Fruit fly (Drosophila melanogaster): Measurements from ENCODE around the gene CG6908.
A peak's percentile ranks its signal among the peaks of the same experiment; 100 is the strongest.

The CG6908 gene

dm6 chr3R:11689900-11690299, at the start of gene CG6908:
TSS of gene CG6908 (minus strand) at chr3R:11690051.
- no peak for TF ChIP-seq CG17801 (GFP tag; optimal IDR thresholded peaks at IDR 0.05; ENCODE audit: partially characterized antibody)

dm6 chr3R:11735337-11735736, 45.5 kb upstream of the CG6908 start, which contains the start of gene CG14721:
TSS of gene CG14721 (plus strand) at chr3R:11735447.
- no peak for TF ChIP-seq CG17801 (GFP tag; optimal IDR thresholded peaks at IDR 0.05; ENCODE audit: partially characterized antibody)

- no peak for TF ChIP-seq CG17801 (GFP tag; optimal IDR thresholded peaks at IDR 0.05; ENCODE audit: partially characterized antibody)
Observed at dm6 chr3R:11721593-11721992, 31.7 kb upstream of the CG6908 start, which contains the start of gene CG12594. TSS of gene CG12594 (plus strand) at chr3R:11721734.

dm6 chr3R:11711376-11711775, 21.5 kb upstream of the CG6908 start, which contains the start of gene CG14720:
TSS of gene CG14720 (plus strand) at chr3R:11711676.
- no peak for TF ChIP-seq CG17801 (GFP tag; optimal IDR thresholded peaks at IDR 0.05; ENCODE audit: partially characterized antibody)

- TF ChIP-seq CG17801 (GFP tag; optimal IDR thresholded peaks at IDR 0.05; ENCODE audit: partially characterized antibody), result no peak
Observed at dm6 chr3R:11703730-11704129, 13.9 kb upstream of the CG6908 start, which contains the start of gene I-t. TSS of gene I-t (plus strand) at chr3R:11704030.

dm6 chr3R:11700314-11700713, 10.5 kb upstream of the CG6908 start, which contains the start of gene CG14718:
TSS of gene CG14718 (plus strand) at chr3R:11700614.
- TF ChIP-seq CG17801 (GFP tag; optimal IDR thresholded peaks at IDR 0.05; ENCODE audit: partially characterized antibody), result no peak

dm6 chr3R:11696209-11696608, 6.4 kb upstream of the CG6908 start, which contains the start of gene CG14717:
TSS of gene CG14717 (plus strand) at chr3R:11696509.
- TF ChIP-seq CG17801 (GFP tag; optimal IDR thresholded peaks at IDR 0.05; ENCODE audit: partially characterized antibody), result no peak

dm6 chr3R:11694311-11695305, 4.8 kb upstream of the CG6908 start, which contains the start of gene Fer3:
TSS of gene Fer3 (minus strand) at chr3R:11694311.
- TF ChIP-seq CG17801 (GFP tag; optimal IDR thresholded peaks at IDR 0.05; ENCODE audit: partially characterized antibody), result no peak

- TF ChIP-seq CG17801 (GFP tag; optimal IDR thresholded peaks at IDR 0.05; ENCODE audit: partially characterized antibody), result no peak
Observed at dm6 chr3R:11692504-11692903, 2.7 kb upstream of the CG6908 start.

dm6 chr3R:11691747-11692146, 1.9 kb upstream of the CG6908 start, which contains the start of gene CG18765:
TSS of gene CG18765 (minus strand) at chr3R:11691799.
- TF ChIP-seq CG17801 (GFP tag; optimal IDR thresholded peaks at IDR 0.05; ENCODE audit: partially characterized antibody), result no peak

dm6 chr3R:11690857-11691471, 1.1 kb upstream of the CG6908 start:
- TF ChIP-seq CG17801 (GFP tag; optimal IDR thresholded peaks at IDR 0.05; ENCODE audit: partially characterized antibody), result no peak

dm6 chr3R:11688055-11688454, 1.8 kb downstream of the CG6908 start, which contains the start of gene CG6834:
TSS of gene CG6834 (minus strand) at chr3R:11688133.
- TF ChIP-seq CG17801 (GFP tag; optimal IDR thresholded peaks at IDR 0.05; ENCODE audit: partially characterized antibody), result peak; percentile 36

dm6 chr3R:11684316-11684715, 5.5 kb downstream of the CG6908 start, which contains the start of gene CG6830:
TSS of gene CG6830 (minus strand) at chr3R:11684342.
- TF ChIP-seq CG17801 (GFP tag; optimal IDR thresholded peaks at IDR 0.05; ENCODE audit: partially characterized antibody), result no peak

- no peak for TF ChIP-seq CG17801 (GFP tag; optimal IDR thresholded peaks at IDR 0.05; ENCODE audit: partially characterized antibody)
Observed at dm6 chr3R:11683675-11684074, 6.2 kb downstream of the CG6908 start.

dm6 chr3R:11679513-11679912, 10.3 kb downstream of the CG6908 start, which contains the start of the genes Taf12 and Ho:
TSS of gene Taf12 (minus strand) at chr3R:11679690.
TSS of gene Ho (plus strand) at chr3R:11679743.
- peak; percentile 46 for TF ChIP-seq CG17801 (GFP tag; optimal IDR thresholded peaks at IDR 0.05; ENCODE audit: partially characterized antibody)

Data from ovary, adult (tissue).